Fruit fly (Drosophila melanogaster): ENCODE data around the gene sfl.

sfl gene

dm6 chr3L:6550178-6550977 is 54.9 kb downstream of the sfl start, which contains the start of gene MCU:
Gene MCU (plus strand): TSS chr3L:6550738.
- TF ChIP-seq CG17806 (tag; optimal IDR thresholded peaks at IDR 0.05) (no peak), rn (GFP tag; IDR thresholded peaks at IDR 0.05) (no peak), Pif1B (GFP tag; optimal IDR thresholded peaks at IDR 0.05) (peak; percentile 2), D1 (tag; optimal IDR thresholded peaks at IDR 0.05) (no peak), Ets98B (GFP tag; IDR thresholded peaks at IDR 0.05) (0 out of 2 replicates have a peak, but pooled peaks have one; percentile 17), Snoo (tag; optimal IDR thresholded peaks at IDR 0.05) (no peak), CG8159 (tag; optimal IDR thresholded peaks at IDR 0.05) (no peak), CG8301 (tag; optimal IDR thresholded peaks at IDR 0.05) (no peak), CG14655 (GFP tag; optimal IDR thresholded peaks at IDR 0.05) (no peak), Pif1A (GFP tag; optimal IDR thresholded peaks at IDR 0.05) (no peak), gl (tag; optimal IDR thresholded peaks at IDR 0.05) (no peak), CG12605 (GFP tag; IDR thresholded peaks at IDR 0.05) (no peak), CG10348 (GFP tag; IDR thresholded peaks at IDR 0.05) (no peak), CG34367 (tag; optimal IDR thresholded peaks at IDR 0.05) (no peak), CG13204 (GFP tag; optimal IDR thresholded peaks at IDR 0.05) (no peak), EcR (GFP tag; optimal IDR thresholded peaks at IDR 0.05) (no peak), CG9948 (tag; optimal IDR thresholded peaks at IDR 0.05) (no peak)

- TF ChIP-seq CG17806 (tag; optimal IDR thresholded peaks at IDR 0.05) (no peak), D1 (tag; optimal IDR thresholded peaks at IDR 0.05) (no peak), CG32121 (GFP tag; IDR thresholded peaks at IDR 0.05) (no peak), CG8159 (tag; optimal IDR thresholded peaks at IDR 0.05) (no peak), Snoo (tag; optimal IDR thresholded peaks at IDR 0.05) (no peak), CG34367 (tag; optimal IDR thresholded peaks at IDR 0.05) (no peak), CG4496 (GFP tag; IDR thresholded peaks at IDR 0.05) (no peak)
Observed at dm6 chr3L:6550978-6551339, 55.5 kb downstream of the sfl start.

- TF ChIP-seq Ets98B (GFP tag; IDR thresholded peaks at IDR 0.05) = peak; percentile 33; the same call in 1 of the 2 replicates
- peak; percentile 79 for TF ChIP-seq CG14655 (GFP tag; optimal IDR thresholded peaks at IDR 0.05)
- peak; percentile 22 for TF ChIP-seq CG13204 (GFP tag; optimal IDR thresholded peaks at IDR 0.05)
- peak; percentile 47 for TF ChIP-seq CG8301 (tag; optimal IDR thresholded peaks at IDR 0.05)
- TF ChIP-seq CG34367 (tag; optimal IDR thresholded peaks at IDR 0.05) = peak; percentile 62
- peak; percentile 42 for TF ChIP-seq Pif1B (GFP tag; optimal IDR thresholded peaks at IDR 0.05)
- no peak for TF ChIP-seq gl (tag; optimal IDR thresholded peaks at IDR 0.05)
- peak; percentile 27 for TF ChIP-seq Pif1A (GFP tag; optimal IDR thresholded peaks at IDR 0.05)
- peak; percentile 48 for TF ChIP-seq Snoo (tag; optimal IDR thresholded peaks at IDR 0.05)
- TF ChIP-seq CG17806 (tag; optimal IDR thresholded peaks at IDR 0.05) = peak; percentile 71
- TF ChIP-seq CG8159 (tag; optimal IDR thresholded peaks at IDR 0.05) = peak; percentile 78
- no peak for TF ChIP-seq D1 (tag; optimal IDR thresholded peaks at IDR 0.05)
- peak; percentile 63 for TF ChIP-seq CG15710 (tag; optimal IDR thresholded peaks at IDR 0.05)
- peak; percentile 70 for TF ChIP-seq CG9948 (tag; optimal IDR thresholded peaks at IDR 0.05)
- TF ChIP-seq CG32121 (GFP tag; IDR thresholded peaks at IDR 0.05) = peak; percentile 42; the same call in 1 of the 2 replicates
- TF ChIP-seq CG12605 (GFP tag; IDR thresholded peaks at IDR 0.05) = no peak
- TF ChIP-seq CG4496 (GFP tag; IDR thresholded peaks at IDR 0.05) = no peak
Observed at dm6 chr3L:6551816-6552371, 56.4 kb downstream of the sfl start.

- TF ChIP-seq CG4496 (GFP tag; IDR thresholded peaks at IDR 0.05) (no peak), Pif1A (GFP tag; optimal IDR thresholded peaks at IDR 0.05) (no peak), gl (tag; optimal IDR thresholded peaks at IDR 0.05) (no peak), EcR (GFP tag; optimal IDR thresholded peaks at IDR 0.05) (no peak), Ets98B (GFP tag; IDR thresholded peaks at IDR 0.05) (no peak), CG32121 (GFP tag; IDR thresholded peaks at IDR 0.05) (no peak), CG15710 (tag; optimal IDR thresholded peaks at IDR 0.05) (no peak), CG12605 (GFP tag; IDR thresholded peaks at IDR 0.05) (no peak), CG9948 (tag; optimal IDR thresholded peaks at IDR 0.05) (no peak), rn (GFP tag; IDR thresholded peaks at IDR 0.05) (no peak), Pif1B (GFP tag; optimal IDR thresholded peaks at IDR 0.05) (no peak)
Observed at dm6 chr3L:6552420-6552819, 56.9 kb downstream of the sfl start.

dm6 chr3L:6552968-6553402 is 57.5 kb downstream of the sfl start:
- peak; percentile 15 for TF ChIP-seq CG34367 (tag; optimal IDR thresholded peaks at IDR 0.05)
- TF ChIP-seq Snoo (tag; optimal IDR thresholded peaks at IDR 0.05) = peak; percentile 75
- no peak for TF ChIP-seq EcR (GFP tag; optimal IDR thresholded peaks at IDR 0.05)
- no peak for TF ChIP-seq CG13204 (GFP tag; optimal IDR thresholded peaks at IDR 0.05)
- peak; percentile 41 for TF ChIP-seq CG15710 (tag; optimal IDR thresholded peaks at IDR 0.05)
- TF ChIP-seq CG8301 (tag; optimal IDR thresholded peaks at IDR 0.05) = peak; percentile 46
- TF ChIP-seq gl (tag; optimal IDR thresholded peaks at IDR 0.05) = no peak
- peak; percentile 28 for TF ChIP-seq CG9948 (tag; optimal IDR thresholded peaks at IDR 0.05)
- TF ChIP-seq CG4496 (GFP tag; IDR thresholded peaks at IDR 0.05) = peak; percentile 66
- TF ChIP-seq CG8159 (tag; optimal IDR thresholded peaks at IDR 0.05) = peak; percentile 44
- TF ChIP-seq CG17806 (tag; optimal IDR thresholded peaks at IDR 0.05) = peak; percentile 34
- TF ChIP-seq CG14655 (GFP tag; optimal IDR thresholded peaks at IDR 0.05) = peak; percentile 51
- TF ChIP-seq D1 (tag; optimal IDR thresholded peaks at IDR 0.05) = peak; percentile 6
- peak; percentile 66 for TF ChIP-seq CG32121 (GFP tag; IDR thresholded peaks at IDR 0.05)
- TF ChIP-seq CG10348 (GFP tag; IDR thresholded peaks at IDR 0.05) = no peak
- TF ChIP-seq fd96Ca (GFP tag; IDR thresholded peaks at IDR 0.05) = no peak
- peak; percentile 61 for TF ChIP-seq CG12605 (GFP tag; IDR thresholded peaks at IDR 0.05)
- TF ChIP-seq Pif1B (GFP tag; optimal IDR thresholded peaks at IDR 0.05) = peak; percentile 38
- TF ChIP-seq Pif1A (GFP tag; optimal IDR thresholded peaks at IDR 0.05) = peak; percentile 55
- peak; percentile 35; the same call in 1 of the 2 replicates for TF ChIP-seq rn (GFP tag; IDR thresholded peaks at IDR 0.05)
- TF ChIP-seq Ets98B (GFP tag; IDR thresholded peaks at IDR 0.05) = peak; percentile 67

Measured in whole organism, pupa.